Worm (Caenorhabditis elegans) whole organism, L2 larva: Measurements from ENCODE around the gene F36H1.12.

Experiments used
- C34F6.9 ChIP-seq: fragments of 150-350 bp; optimal IDR thresholded peaks from 2 replicates; lab custom pipeline; 2014; ENCODE audit warnings: missing biosample characterization, missing genetic modification characterization
- F13H6.1 ChIP-seq: sonication (generic microtip); optimal IDR thresholded peaks from 2 replicates; lab custom pipeline; 2016; ENCODE audit warnings: missing genetic modification characterization, missing compliant biosample characterization
- R02D3.7 ChIP-seq: fragments of 150-350 bp; optimal IDR thresholded peaks from 2 replicates; lab custom pipeline; 2014; ENCODE audit warnings: missing biosample characterization, missing genetic modification characterization
- Y55F3AM.14 ChIP-seq: fragments of 200-800 bp; sonication (Bioruptor generic); optimal IDR thresholded peaks from 2 replicates; lab custom pipeline; 2018; ENCODE audit warnings: mild to moderate bottlenecking, missing genetic modification characterization, missing compliant biosample characterization
- ZK546.5 ChIP-seq: sonication (generic microtip); optimal IDR thresholded peaks from 2 replicates; lab custom pipeline; 2017; ENCODE audit warnings: missing biosample characterization, missing genetic modification characterization
- alr-1 ChIP-seq: fragments of 150-350 bp; optimal IDR thresholded peaks from 2 replicates; lab custom pipeline; 2014; ENCODE audit warnings: missing biosample characterization, missing genetic modification characterization
- ama-1 ChIP-seq: fragments of 150-350 bp; optimal IDR thresholded peaks from 2 replicates; lab custom pipeline; 2018; ENCODE audit warnings: inconsistent platforms
- ceh-82 ChIP-seq: fragments of 150-350 bp; optimal IDR thresholded peaks from 2 replicates; lab custom pipeline; 2014; ENCODE audit warnings: missing biosample characterization, missing genetic modification characterization
- crh-2 ChIP-seq: sonication (generic microtip); optimal IDR thresholded peaks from 2 replicates; lab custom pipeline; 2017; ENCODE audit warnings: missing biosample characterization, missing genetic modification characterization
- dmd-4 ChIP-seq: sonication (generic microtip); optimal IDR thresholded peaks from 2 replicates; lab custom pipeline; 2017; ENCODE audit warnings: missing biosample characterization, missing genetic modification characterization
- elt-1 ChIP-seq: fragments of 150-350 bp; optimal IDR thresholded peaks from 2 replicates; lab custom pipeline; 2014; ENCODE audit warnings: missing biosample characterization, missing genetic modification characterization
- fos-1 ChIP-seq: fragments of 150-350 bp; optimal IDR thresholded peaks from 2 replicates; lab custom pipeline; 2014; ENCODE audit warnings: missing biosample characterization, missing genetic modification characterization
- gmeb-1 ChIP-seq: fragments of 150-350 bp; optimal IDR thresholded peaks from 2 replicates; lab custom pipeline; 2014; ENCODE audit warnings: missing biosample characterization, missing genetic modification characterization
- lin-11 ChIP-seq: fragments of 150-350 bp; sonication (generic microtip); optimal IDR thresholded peaks from 2 replicates; lab custom pipeline; 2014; ENCODE audit warnings: missing biosample characterization, missing genetic modification characterization, inconsistent platforms, mixed read lengths
- lin-13 ChIP-seq: fragments of 150-350 bp; optimal IDR thresholded peaks from 2 replicates; lab custom pipeline; 2014; ENCODE audit warnings: missing biosample characterization, missing genetic modification reagents, missing genetic modification characterization
- lin-39 ChIP-seq: fragments of 150-350 bp; optimal IDR thresholded peaks from 2 replicates; lab custom pipeline; 2014; ENCODE audit warnings: missing biosample characterization, missing genetic modification reagents, missing genetic modification characterization
- lsy-2 ChIP-seq, 2 experiments: fragments of 150-350 bp in 1 of 2; sonication (generic microtip) in 1 of 2; optimal IDR thresholded peaks; 2 replicates each; lab custom pipeline; 2014 to 2017; ENCODE audit warnings: missing biosample characterization in 2 of 2, missing genetic modification characterization in 2 of 2
- mab-5 ChIP-seq: fragments of 150-350 bp; optimal IDR thresholded peaks from 2 replicates; lab custom pipeline; 2014; ENCODE audit warnings: missing biosample characterization, missing genetic modification characterization
- mbf-1 ChIP-seq: sonication (generic microtip); optimal IDR thresholded peaks from 2 replicates; lab custom pipeline; 2017; ENCODE audit warnings: missing biosample characterization, missing genetic modification characterization
- mdl-1 ChIP-seq, 2 experiments: fragments of 150-350 bp in 1 of 2; sonication (generic microtip) in 1 of 2; optimal IDR thresholded peaks; 2 replicates each; lab custom pipeline; 2017; ENCODE audit warnings: missing biosample characterization in 2 of 2, missing genetic modification characterization in 2 of 2
- nhr-10 ChIP-seq: sonication (generic microtip); optimal IDR thresholded peaks from 2 replicates; lab custom pipeline; 2017; ENCODE audit warnings: missing biosample characterization, missing genetic modification characterization
- nhr-11 ChIP-seq: fragments of 150-350 bp; optimal IDR thresholded peaks from 2 replicates; lab custom pipeline; 2014; ENCODE audit warnings: missing biosample characterization, missing genetic modification characterization
- nhr-12 ChIP-seq: fragments of 150-350 bp; optimal IDR thresholded peaks from 2 replicates; lab custom pipeline; 2014; ENCODE audit warnings: missing biosample characterization, missing genetic modification characterization
- nhr-129 ChIP-seq: fragments of 150-350 bp; optimal IDR thresholded peaks from 2 replicates; lab custom pipeline; 2014; ENCODE audit warnings: missing biosample characterization, missing genetic modification characterization
- nhr-21 ChIP-seq: fragments of 150-350 bp; optimal IDR thresholded peaks from 2 replicates; lab custom pipeline; 2014; ENCODE audit warnings: missing biosample characterization, missing genetic modification characterization
- nhr-23 ChIP-seq: fragments of 150-350 bp; optimal IDR thresholded peaks from 2 replicates; lab custom pipeline; 2014; ENCODE audit warnings: missing biosample characterization, missing genetic modification reagents, missing genetic modification characterization
- nhr-237 ChIP-seq: fragments of 150-350 bp; optimal IDR thresholded peaks from 2 replicates; lab custom pipeline; 2014; ENCODE audit warnings: missing biosample characterization, missing genetic modification characterization
- nhr-25 ChIP-seq: fragments of 150-350 bp; sonication (generic microtip); optimal IDR thresholded peaks from 3 replicates; lab custom pipeline; 2014; ENCODE audit warnings: missing biosample characterization, missing genetic modification characterization
- nhr-6 ChIP-seq: fragments of 150-350 bp; optimal IDR thresholded peaks from 2 replicates; lab custom pipeline; 2014; ENCODE audit warnings: missing biosample characterization, missing genetic modification characterization
- peb-1 ChIP-seq: fragments of 150-350 bp; optimal IDR thresholded peaks from 2 replicates; lab custom pipeline; 2014; ENCODE audit warnings: missing biosample characterization, missing genetic modification characterization
- sem-4 ChIP-seq: fragments of 150-350 bp; optimal IDR thresholded peaks from 2 replicates; lab custom pipeline; 2014; ENCODE audit warnings: missing biosample characterization, missing genetic modification reagents, missing genetic modification characterization
- skn-1 ChIP-seq: sonication (generic microtip); optimal IDR thresholded peaks from 2 replicates; lab custom pipeline; 2017; ENCODE audit warnings: missing biosample characterization, missing genetic modification characterization
- sma-9 ChIP-seq, 2 experiments: fragments of 150-350 bp in 1 of 2; sonication (generic microtip) in 1 of 2; optimal IDR thresholded peaks; 2 replicates each; lab custom pipeline; 2014 to 2016; ENCODE audit warnings: missing genetic modification characterization in 2 of 2, mild to moderate bottlenecking in 1 of 2, missing biosample characterization in 1 of 2, missing compliant biosample characterization in 1 of 2, missing genetic modification reagents in 1 of 2, moderate library complexity in 1 of 2
- snpc-4 ChIP-seq: fragments of 150-350 bp; optimal IDR thresholded peaks from 2 replicates; lab custom pipeline; 2014; ENCODE audit warnings: missing biosample characterization, missing genetic modification characterization
- unc-39 ChIP-seq: fragments of 150-350 bp; optimal IDR thresholded peaks from 2 replicates; lab custom pipeline; 2014; ENCODE audit warnings: missing biosample characterization, missing genetic modification characterization
- unc-55 ChIP-seq: fragments of 150-350 bp; sonication (generic microtip); optimal IDR thresholded peaks from 3 replicates; lab custom pipeline; 2014; ENCODE audit warnings: missing biosample characterization, missing genetic modification reagents, missing genetic modification characterization
- unc-62 ChIP-seq: fragments of 150-350 bp; optimal IDR thresholded peaks from 2 replicates; lab custom pipeline; 2014; ENCODE audit warnings: missing biosample characterization, missing genetic modification reagents, missing genetic modification characterization
- zag-1 ChIP-seq: fragments of 150-350 bp; optimal IDR thresholded peaks from 2 replicates; lab custom pipeline; 2014; ENCODE audit warnings: missing biosample characterization, missing genetic modification characterization
- ztf-1 ChIP-seq: fragments of 200-800 bp; sonication (Bioruptor generic); conservative IDR thresholded peaks from 2 replicates; pipeline ENCODE4 v1.3.6; 2022; ENCODE audit warnings: missing genetic modification characterization, missing compliant biosample characterization
- ztf-11 ChIP-seq: sonication (generic microtip); optimal IDR thresholded peaks from 2 replicates; lab custom pipeline; 2017; ENCODE audit warnings: missing biosample characterization, missing genetic modification characterization
- ztf-4 ChIP-seq: fragments of 150-350 bp; optimal IDR thresholded peaks from 2 replicates; lab custom pipeline; 2014; ENCODE audit warnings: missing biosample characterization, missing genetic modification characterization

F36H1.12 gene

DNA sequence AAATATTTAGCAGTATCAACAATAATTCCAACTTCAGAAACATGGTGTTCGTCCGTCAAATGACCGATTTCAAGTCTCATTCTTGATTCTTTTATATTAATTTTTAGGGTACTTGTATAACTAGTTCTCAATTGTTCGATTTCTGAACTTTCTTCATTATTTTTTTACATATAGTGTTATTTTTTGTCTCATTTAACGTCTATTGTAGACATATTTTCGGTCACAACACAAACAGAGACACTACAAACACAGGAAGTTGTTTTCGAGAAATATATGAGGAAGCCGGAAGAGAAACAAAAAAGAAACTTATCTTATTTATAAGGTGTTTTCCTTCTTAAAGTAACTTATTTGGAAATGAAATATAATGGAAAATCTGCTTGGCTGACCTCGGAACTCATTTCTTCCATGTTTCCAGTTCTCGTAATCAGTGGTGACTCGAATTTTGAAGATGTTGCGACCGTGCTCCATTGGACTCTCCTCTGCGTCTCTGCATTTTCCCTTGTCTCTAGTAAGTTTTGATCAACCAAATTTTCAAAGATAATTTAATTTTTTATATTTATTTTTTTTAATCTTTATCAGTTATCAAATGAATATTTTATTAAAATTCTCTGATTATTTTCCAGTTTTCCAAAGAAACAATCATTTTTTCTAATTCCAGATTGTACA, at the start of gene F36H1.12, which contains the start of gene lin-3:
Gene F36H1.12, minus strand, starts transcription at position 51 of the 666 bp plus-strand sequence.
Gene lin-3, plus strand, starts transcription at position 657 of the 666 bp plus-strand sequence.
- TF ChIP-seq elt-1 (tag; lab: Kevin White, UChicago), result no peak
- TF ChIP-seq zag-1, result no peak
- TF ChIP-seq skn-1 (tag; lab: Kevin White, UChicago), result no peak
- TF ChIP-seq Y55F3AM.14 (GFP tag; lab: Kevin White, UChicago), result no peak
- no peak for TF ChIP-seq sma-9 (GFP tag; optimal IDR thresholded peaks at IDR 0.05; lab: Kevin White, UChicago)
- no peak for TF ChIP-seq sma-9 (tag; optimal IDR thresholded peaks at IDR 0.05; lab: Kevin White, UChicago)
- TF ChIP-seq peb-1, result no peak
- TF ChIP-seq lsy-2 (tag; optimal IDR thresholded peaks at IDR 0.05; lab: Kevin White, UChicago), result no peak
- TF ChIP-seq nhr-10 (tag; lab: Kevin White, UChicago), result no peak
- TF ChIP-seq nhr-129, result no peak
- TF ChIP-seq unc-39 (tag; lab: Kevin White, UChicago), result no peak
- no peak for TF ChIP-seq snpc-4 (tag; lab: Kevin White, UChicago)
- no peak for TF ChIP-seq lin-13
- no peak for TF ChIP-seq nhr-12 (tag; lab: Kevin White, UChicago)
- no peak for TF ChIP-seq ceh-82 (tag; lab: Kevin White, UChicago)
- TF ChIP-seq mbf-1 (tag; lab: Kevin White, UChicago), result no peak
- no peak for TF ChIP-seq alr-1
- no peak for TF ChIP-seq ZK546.5 (tag; lab: Kevin White, UChicago)
- no peak for TF ChIP-seq nhr-6 (tag; lab: Kevin White, UChicago)
- TF ChIP-seq nhr-23 (tag; lab: Kevin White, UChicago), result no peak

ce11 chrIV:11102608-11103007, 49.1 kb upstream of the F36H1.12 start, which contains the start of gene srlf-17:
srlf-17 (minus strand) TSS chrIV:11102708.
- TF ChIP-seq nhr-237 (no peak), lin-11 (no peak), lsy-2 (tag; optimal IDR thresholded peaks at IDR 0.05; lab: Kevin White, UChicago) (no peak), unc-55 (GFP tag; lab: Kevin White, UChicago) (no peak), unc-62 (GFP tag; lab: Kevin White, UChicago) (no peak), lin-39 (no peak), ztf-11 (tag; lab: Kevin White, UChicago) (no peak), lin-13 (no peak), nhr-129 (no peak)

ce11 chrIV:11101383-11101782, 47.9 kb upstream of the F36H1.12 start, which contains the start of gene srlf-18:
srlf-18 (minus strand) TSS chrIV:11101483.
- no peak for TF ChIP-seq skn-1 (tag; lab: Kevin White, UChicago)
- no peak for TF ChIP-seq nhr-11 (tag; lab: Kevin White, UChicago)

- no peak for TF ChIP-seq nhr-23 (tag; lab: Kevin White, UChicago)
- TF ChIP-seq R02D3.7 (tag; lab: Kevin White, UChicago), result no peak
- no peak for TF ChIP-seq nhr-6 (tag; lab: Kevin White, UChicago)
- no peak for TF ChIP-seq nhr-129
- TF ChIP-seq unc-62 (GFP tag; lab: Kevin White, UChicago), result no peak
These were observed 46.8 kb upstream of the F36H1.12 start, which contains the start of gene str-3 for ce11 chrIV:11100271-11100670. str-3 (minus strand) TSS chrIV:11100371.

DNA sequence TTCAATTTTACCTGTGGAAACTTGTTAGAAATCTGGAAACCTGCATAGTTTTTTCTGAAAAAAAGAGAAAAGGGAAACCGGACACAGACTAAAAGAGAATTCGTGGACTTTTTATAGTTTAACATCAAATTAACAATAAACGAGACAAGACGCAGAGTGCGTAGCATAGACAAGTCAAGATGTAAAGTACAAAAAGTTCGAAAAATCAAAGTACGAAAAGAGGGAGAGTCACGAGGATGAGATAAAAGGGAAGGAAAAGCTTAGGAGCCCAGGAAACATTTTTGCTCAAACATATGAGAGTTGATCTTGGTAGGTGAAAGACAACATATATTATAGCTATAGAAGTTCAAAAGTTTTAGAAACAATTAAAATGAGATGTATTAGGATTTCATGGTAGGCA, 44.3 kb upstream of the F36H1.12 start, which contains the start of gene M7.12:
Gene M7.12, minus strand, starts transcription at position 188 of the 400 bp plus-strand sequence.
- no peak for TF ChIP-seq lin-11
- peak in 1 of 2 experiments; percentile 23 for TF ChIP-seq lsy-2 (tag; optimal IDR thresholded peaks at IDR 0.05; lab: Kevin White, UChicago)
- no peak for TF ChIP-seq alr-1
- TF ChIP-seq fos-1 (tag; lab: Kevin White, UChicago), result no peak
- TF ChIP-seq nhr-6 (tag; lab: Kevin White, UChicago), result no peak
- TF ChIP-seq C34F6.9 (tag; lab: Kevin White, UChicago), result no peak
- no peak for TF ChIP-seq nhr-21 (tag; lab: Kevin White, UChicago)
- TF ChIP-seq peb-1, result no peak
- no peak for TF ChIP-seq ZK546.5 (tag; lab: Kevin White, UChicago)
- no peak for TF ChIP-seq unc-62 (GFP tag; lab: Kevin White, UChicago)
- no peak for TF ChIP-seq crh-2
- no peak for TF ChIP-seq nhr-23 (tag; lab: Kevin White, UChicago)
- peak; percentile 28 for TF ChIP-seq sma-9 (GFP tag; optimal IDR thresholded peaks at IDR 0.05; lab: Kevin White, UChicago)
- TF ChIP-seq sma-9 (tag; optimal IDR thresholded peaks at IDR 0.05; lab: Kevin White, UChicago), result no peak
- TF ChIP-seq F13H6.1, result no peak
- no peak for TF ChIP-seq ztf-1 (GFP tag; lab: Robert Waterston, UW)
- no peak for TF ChIP-seq mbf-1 (tag; lab: Kevin White, UChicago)
- TF ChIP-seq nhr-10 (tag; lab: Kevin White, UChicago), result no peak
- no peak for TF ChIP-seq unc-55 (GFP tag; lab: Kevin White, UChicago)
- peak; percentile 10 for TF ChIP-seq zag-1
- no peak for TF ChIP-seq sem-4 (tag; lab: Kevin White, UChicago)
- TF ChIP-seq mdl-1 (tag; optimal IDR thresholded peaks at IDR 0.05; lab: Kevin White, UChicago), result no peak
- TF ChIP-seq mab-5 (tag; lab: Kevin White, UChicago), result no peak
- no peak for TF ChIP-seq dmd-4
- peak; percentile 17 for TF ChIP-seq nhr-129
- TF ChIP-seq nhr-25 (tag; lab: Kevin White, UChicago), result no peak
- TF ChIP-seq ama-1 (lab: Kevin White, UChicago), result no peak
- TF ChIP-seq nhr-237, result no peak
- TF ChIP-seq elt-1 (tag; lab: Kevin White, UChicago), result no peak
- TF ChIP-seq skn-1 (tag; lab: Kevin White, UChicago), result no peak
- TF ChIP-seq gmeb-1 (tag; lab: Kevin White, UChicago), result no peak
- no peak for TF ChIP-seq ztf-4 (tag; lab: Kevin White, UChicago)
